Worm (Caenorhabditis elegans) whole organism, L4/young adult: ENCODE results near the gene R155.3.
A peak's percentile ranks its signal among the peaks of the same experiment; 100 is the strongest.

ENCODE experiments used
- W03F9.2 ChIP-seq: fragments of 150-350 bp; optimal IDR thresholded peaks from 2 replicates; lab custom pipeline; 2014; ENCODE audit warnings: missing biosample characterization, missing genetic modification characterization
- dao-5 ChIP-seq: sonication (generic microtip); optimal IDR thresholded peaks from 2 replicates; lab custom pipeline; 2016; ENCODE audit warnings: missing genotype, missing genetic modification characterization, moderate library complexity, missing compliant biosample characterization
- him-1 ChIP-seq: sonication (generic microtip); optimal IDR thresholded peaks from 2 replicates; lab custom pipeline; 2016; ENCODE audit warnings: missing genotype, missing genetic modification reagents, missing genetic modification characterization, missing compliant biosample characterization

The R155.3 gene

ce11 chrIII:1923419-1924318 lies 52.9 kb downstream of the R155.3 start:
- TF ChIP-seq W03F9.2, result no peak
- TF ChIP-seq him-1 (tag; lab: Kevin White, UChicago), result peak; percentile 72

DNA sequence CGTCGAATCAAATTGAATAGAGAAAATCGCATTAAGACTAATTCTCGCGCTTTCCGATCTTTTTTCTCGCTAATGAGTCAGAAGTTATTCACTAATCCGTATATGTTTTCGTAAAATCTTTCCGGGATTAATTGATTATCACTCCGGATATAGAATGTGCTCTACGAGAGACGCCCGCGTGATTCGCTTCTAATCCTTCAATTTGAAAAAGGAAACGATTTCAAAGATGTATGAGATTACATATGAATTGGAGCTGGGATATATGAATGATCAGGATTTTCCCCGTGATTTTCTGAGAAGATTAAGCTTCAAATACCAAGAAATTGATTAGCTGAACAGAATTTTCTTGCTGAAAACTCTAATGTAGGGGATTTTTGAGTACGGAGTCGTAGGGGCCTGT lies 54.0 kb downstream of the R155.3 start:
- TF ChIP-seq dao-5 (tag; lab: Kevin White, UChicago) (no peak), him-1 (tag; lab: Kevin White, UChicago) (no peak), W03F9.2 (no peak)

DNA sequence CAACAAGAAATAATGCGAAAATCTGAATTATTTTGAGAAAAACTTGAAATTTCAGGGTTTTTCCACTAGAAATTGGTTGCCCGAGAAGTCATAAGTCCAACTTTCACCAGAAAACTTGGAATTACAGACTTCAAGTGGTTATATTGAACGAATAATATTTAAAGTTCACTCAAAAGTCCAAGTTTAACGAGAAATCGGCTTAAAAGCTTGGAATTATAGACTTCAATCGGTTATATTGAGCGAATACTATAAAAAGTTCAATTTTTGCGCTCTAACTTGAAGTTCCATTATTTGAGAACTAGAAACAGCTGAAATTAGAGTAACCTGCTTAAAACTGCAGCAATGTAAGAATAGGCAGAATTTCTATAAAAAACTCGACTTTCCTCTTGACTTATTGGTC lies 54.5 kb downstream of the R155.3 start:
- no peak for TF ChIP-seq W03F9.2
- no peak for TF ChIP-seq him-1 (tag; lab: Kevin White, UChicago)
- TF ChIP-seq dao-5 (tag; lab: Kevin White, UChicago), result no peak
